Worm (Caenorhabditis elegans): Measurements from ENCODE around the gene Y38E10A.14.

ce11 chrII:12658409-12658808, 34.1 kb upstream of the Y38E10A.14 start:
- TF ChIP-seq flt-1 (GFP tag; IDR thresholded peaks at IDR 0.05) = no peak
- TF ChIP-seq klf-2 (GFP tag; conservative IDR thresholded peaks at IDR 0.05) = no peak
- TF ChIP-seq ref-1 (GFP tag; conservative IDR thresholded peaks at IDR 0.05) = no peak
- no peak for TF ChIP-seq ztf-29 (GFP tag; IDR thresholded peaks at IDR 0.05)
